Fruit fly (Drosophila melanogaster) whole organism, prepupa: ENCODE measurements around the gene Mccc1.

Source experiments
- CG16779 ChIP-seq: fragments of 200-800 bp; sonication (Bioruptor generic); optimal IDR thresholded peaks from 3 replicates; lab custom pipeline; 2017; ENCODE audit warnings: missing biosample characterization, mild to moderate bottlenecking, missing genetic modification characterization
- CG31627 ChIP-seq: fragments of 200-800 bp; sonication (Bioruptor generic); optimal IDR thresholded peaks from 3 replicates; lab custom pipeline; 2016; ENCODE audit warnings: missing biosample characterization, missing genetic modification characterization
- CG6163 ChIP-seq: fragments of 200-800 bp; sonication (Bioruptor generic); IDR thresholded peaks from 3 replicates; pipeline ENCODE4 v1.3.6; 2022; ENCODE audit warnings: missing biosample characterization, missing genetic modification characterization
- CG6808 ChIP-seq: fragments of 200-800 bp; sonication (Bioruptor generic); optimal IDR thresholded peaks from 3 replicates; lab custom pipeline; 2017; ENCODE audit warnings: missing biosample characterization, missing genetic modification characterization, mild to moderate bottlenecking, moderate library complexity, missing genetic modification reagents
- CG8319 ChIP-seq: fragments of 200-800 bp; sonication (Bioruptor generic); optimal IDR thresholded peaks from 3 replicates; lab custom pipeline; 2016; ENCODE audit warnings: missing biosample characterization, missing genetic modification characterization
- CG8632 ChIP-seq: fragments of 200-800 bp; sonication (Bioruptor generic); optimal IDR thresholded peaks from 3 replicates; lab custom pipeline; 2016; ENCODE audit warnings: missing biosample characterization, missing genetic modification characterization
- Eip93F ChIP-seq: fragments of 200-800 bp; sonication (Bioruptor generic); optimal IDR thresholded peaks from 2 replicates; lab custom pipeline; 2016; ENCODE audit warnings: missing biosample characterization, mild to moderate bottlenecking, missing genetic modification characterization
- Ets21C ChIP-seq: fragments of 200-800 bp; sonication (Bioruptor generic); optimal IDR thresholded peaks from 3 replicates; lab custom pipeline; 2016; ENCODE audit warnings: missing biosample characterization, missing genetic modification characterization
- Met ChIP-seq: fragments of 200-800 bp; sonication (Bioruptor generic); optimal IDR thresholded peaks from 3 replicates; lab custom pipeline; 2016; ENCODE audit warnings: missing biosample characterization, missing genetic modification characterization
- Sox102F ChIP-seq: fragments of 200-800 bp; sonication (Bioruptor generic); optimal IDR thresholded peaks from 2 replicates; lab custom pipeline; 2016; ENCODE audit warnings: missing biosample characterization, mild to moderate bottlenecking, missing genetic modification characterization
- Sox14 ChIP-seq: fragments of 200-800 bp; sonication (Bioruptor generic); optimal IDR thresholded peaks from 3 replicates; lab custom pipeline; 2016; ENCODE audit warnings: missing biosample characterization, missing genetic modification characterization
- dac ChIP-seq: fragments of 200-800 bp; sonication (Bioruptor generic); optimal IDR thresholded peaks from 2 replicates; lab custom pipeline; 2017; ENCODE audit warnings: missing biosample characterization, mild to moderate bottlenecking, missing genetic modification characterization
- ss ChIP-seq, 2 experiments: fragments of 200-800 bp; sonication (Bioruptor generic); optimal IDR thresholded peaks; 2 replicates in 1 of 2; 3 replicates in 1 of 2; lab custom pipeline; 2017 to 2018; ENCODE audit warnings: mild to moderate bottlenecking in 2 of 2, missing biosample characterization in 2 of 2, missing genetic modification characterization in 2 of 2, moderate library complexity in 1 of 2

DNA sequence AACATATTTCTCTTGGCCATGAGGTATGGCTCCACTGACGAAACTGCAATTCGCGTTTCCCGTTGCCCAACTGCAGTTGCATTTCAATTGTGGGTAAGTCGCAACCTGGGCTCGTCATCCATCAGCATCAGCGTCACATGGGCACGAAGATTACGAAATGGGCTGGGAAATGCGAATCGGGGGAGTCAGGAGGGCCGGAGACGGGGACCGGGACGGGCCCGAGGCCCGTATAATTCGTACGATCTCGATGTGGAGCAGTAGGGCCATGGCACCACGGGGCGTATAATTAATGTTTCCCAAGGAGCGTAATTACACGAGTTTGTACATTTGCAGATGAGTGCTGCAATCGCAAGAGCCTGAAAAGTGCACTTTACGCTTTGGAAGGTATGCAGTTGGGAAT lies 28.6 kb downstream of the Mccc1 start:
- no peak for TF ChIP-seq dac (GFP tag; lab: Kevin White, UChicago)
- TF ChIP-seq CG6808: no peak
- no peak for TF ChIP-seq Ets21C (GFP tag; lab: Kevin White, UChicago)
- TF ChIP-seq CG31627 (GFP tag; lab: Kevin White, UChicago): no peak
- no peak for TF ChIP-seq ss (GFP tag; optimal IDR thresholded peaks at IDR 0.05; lab: Kevin White, UChicago)
- no peak for TF ChIP-seq CG8319 (GFP tag; lab: Kevin White, UChicago)
- no peak for TF ChIP-seq Sox102F (GFP tag; lab: Kevin White, UChicago)
- TF ChIP-seq CG8632: no peak
- TF ChIP-seq Sox14: no peak
- no peak for TF ChIP-seq CG6163
- no peak for TF ChIP-seq Met
- TF ChIP-seq Eip93F (GFP tag; lab: Kevin White, UChicago): no peak
- TF ChIP-seq CG16779: no peak
